Worm (Caenorhabditis elegans) whole organism, L4 larva: ENCODE results near the gene dohh-1.

Experiments used
- D1046.2 ChIP-seq: fragments of 200-800 bp; sonication (Bioruptor generic); IDR thresholded peaks from 2 replicates; pipeline ENCODE4 v1.3.6; 2022; ENCODE audit warnings: missing genetic modification characterization, missing compliant biosample characterization
- F10B5.3 ChIP-seq: sonication (generic microtip); optimal IDR thresholded peaks from 2 replicates; lab custom pipeline; 2016; ENCODE audit warnings: mild to moderate bottlenecking, missing genetic modification characterization, missing compliant biosample characterization
- F26F4.8 ChIP-seq: fragments of 200-800 bp; sonication (Bioruptor generic); conservative IDR thresholded peaks from 2 replicates; pipeline ENCODE4 v1.3.6; 2022; ENCODE audit warnings: missing genetic modification characterization, missing compliant biosample characterization
- F49E8.2 ChIP-seq: sonication (generic microtip); optimal IDR thresholded peaks from 2 replicates; lab custom pipeline; 2016; ENCODE audit warnings: missing compliant biosample characterization, mild to moderate bottlenecking, missing genetic modification characterization, borderline replicate concordance
- R02D3.7 ChIP-seq: fragments of 150-350 bp; sonication (generic microtip); optimal IDR thresholded peaks from 3 replicates; lab custom pipeline; 2014; ENCODE audit warnings: missing biosample characterization, missing genetic modification characterization
- T20F7.1 ChIP-seq: fragments of 200-800 bp; sonication (Bioruptor generic); optimal IDR thresholded peaks from 2 replicates; lab custom pipeline; 2018; ENCODE audit warnings: mild to moderate bottlenecking, missing genetic modification characterization, missing compliant biosample characterization
- Y75B8A.6 ChIP-seq: fragments of 200-800 bp; sonication (Bioruptor generic); IDR thresholded peaks from 2 replicates; pipeline ENCODE4 v1.3.6; 2022; ENCODE audit warnings: missing genetic modification reagents, missing genetic modification characterization, missing compliant biosample characterization
- aha-1 ChIP-seq: fragments of 150-350 bp; peaks from one replicate; lab custom pipeline; 2014; ENCODE audit warnings: missing biosample characterization, missing genetic modification characterization
- aly-2 ChIP-seq: sonication (generic microtip); optimal IDR thresholded peaks from 2 replicates; lab custom pipeline; 2018; ENCODE audit warnings: missing biosample characterization, missing genetic modification characterization
- arid-1 ChIP-seq: fragments of 200-800 bp; sonication (Bioruptor generic); conservative IDR thresholded peaks from 2 replicates; pipeline ENCODE4 v1.3.6; 2022; ENCODE audit warnings: missing genetic modification reagents, missing genetic modification characterization, missing compliant biosample characterization
- attf-4 ChIP-seq: sonication (generic microtip); optimal IDR thresholded peaks from 3 replicates; lab custom pipeline; 2017; ENCODE audit warnings: missing biosample characterization, missing genetic modification characterization
- ceh-28 ChIP-seq: fragments of 150-350 bp; optimal IDR thresholded peaks from 2 replicates; lab custom pipeline; 2014; ENCODE audit warnings: missing biosample characterization, missing genetic modification reagents, missing genetic modification characterization
- ceh-62 ChIP-seq: sonication (generic microtip); optimal IDR thresholded peaks from 2 replicates; lab custom pipeline; 2017; ENCODE audit warnings: missing biosample characterization, missing genetic modification characterization
- cey-2 ChIP-seq: sonication (generic microtip); optimal IDR thresholded peaks from 3 replicates; lab custom pipeline; 2017; ENCODE audit warnings: missing genetic modification characterization, mild to moderate bottlenecking, missing compliant biosample characterization, antibody characterized with exemption, borderline replicate concordance; ENCODE audit not compliant: insufficient read depth
- daf-12 ChIP-seq: fragments of 150-350 bp; optimal IDR thresholded peaks from 2 replicates; lab custom pipeline; 2014; ENCODE audit warnings: missing biosample characterization, missing genetic modification reagents, missing genetic modification characterization
- dpl-1 ChIP-seq: fragments of 150-350 bp; optimal IDR thresholded peaks from 2 replicates; lab custom pipeline; 2014; ENCODE audit warnings: missing biosample characterization, missing genetic modification reagents, missing genetic modification characterization
- egl-43 ChIP-seq: fragments of 200-800 bp; sonication (Bioruptor generic); IDR thresholded peaks from 2 replicates; pipeline ENCODE4 v1.3.6; 2022; ENCODE audit warnings: missing genetic modification reagents, missing genetic modification characterization, missing compliant biosample characterization
- gei-8 ChIP-seq: fragments of 200-800 bp; sonication (Bioruptor generic); optimal IDR thresholded peaks from 2 replicates; lab custom pipeline; 2018; ENCODE audit warnings: mild to moderate bottlenecking, missing genetic modification characterization, missing compliant biosample characterization
- hlh-11 ChIP-seq: fragments of 200-800 bp; sonication (Bioruptor generic); optimal IDR thresholded peaks from 2 replicates; lab custom pipeline; 2018; ENCODE audit warnings: mild to moderate bottlenecking, missing genetic modification characterization, missing compliant biosample characterization
- hmg-1.1 ChIP-seq: fragments of 200-800 bp; sonication (Bioruptor generic); IDR thresholded peaks from 2 replicates; pipeline ENCODE4 v1.3.6; 2022; ENCODE audit warnings: missing genetic modification reagents, missing genetic modification characterization, missing compliant biosample characterization
- lim-7 ChIP-seq: fragments of 200-800 bp; sonication (Bioruptor generic); IDR thresholded peaks from 2 replicates; pipeline ENCODE4 v1.3.6; 2022; ENCODE audit warnings: missing genetic modification characterization, missing compliant biosample characterization
- lin-1 ChIP-seq: fragments of 200-800 bp; sonication (Bioruptor generic); IDR thresholded peaks from 2 replicates; pipeline ENCODE4 v1.3.6; 2022; ENCODE audit warnings: missing genetic modification reagents, missing genetic modification characterization, missing compliant biosample characterization
- lin-15B ChIP-seq: fragments of 150-350 bp; sonication (generic microtip); optimal IDR thresholded peaks from 3 replicates; lab custom pipeline; 2014; ENCODE audit warnings: missing biosample characterization, missing genetic modification characterization
- lsy-2 ChIP-seq, 2 experiments: fragments of 150-350 bp in 1 of 2; sonication (generic microtip) in 1 of 2; optimal IDR thresholded peaks; 2 replicates each; lab custom pipeline; 2014 to 2017; ENCODE audit warnings: missing biosample characterization in 2 of 2, missing genetic modification characterization in 2 of 2
- madf-9 ChIP-seq: fragments of 200-800 bp; sonication (Bioruptor generic); conservative IDR thresholded peaks from 2 replicates; pipeline ENCODE4 v1.3.6; 2022; ENCODE audit warnings: missing genetic modification reagents, missing genetic modification characterization, missing compliant biosample characterization
- mdt-29 ChIP-seq: fragments of 200-800 bp; sonication (Bioruptor generic); IDR thresholded peaks from 2 replicates; pipeline ENCODE4 v1.3.6; 2022; ENCODE audit warnings: missing genetic modification reagents, missing genetic modification characterization, missing compliant biosample characterization
- mes-2 ChIP-seq: sonication (generic microtip); optimal IDR thresholded peaks from 2 replicates; lab custom pipeline; 2016; ENCODE audit warnings: missing genotype, mild to moderate bottlenecking, missing genetic modification characterization, missing compliant biosample characterization; ENCODE audit not compliant: poor library complexity, severe bottlenecking
- mxl-3 ChIP-seq: fragments of 200-800 bp; sonication (Bioruptor generic); optimal IDR thresholded peaks from 2 replicates; lab custom pipeline; 2018; ENCODE audit warnings: mild to moderate bottlenecking, missing genetic modification characterization, missing compliant biosample characterization
- nhr-10 ChIP-seq: fragments of 150-350 bp; optimal IDR thresholded peaks from 2 replicates; lab custom pipeline; 2014; ENCODE audit warnings: missing biosample characterization, missing genetic modification characterization
- nhr-102 ChIP-seq: sonication (generic microtip); optimal IDR thresholded peaks from 2 replicates; lab custom pipeline; 2016; ENCODE audit warnings: mild to moderate bottlenecking, missing genetic modification characterization, moderate library complexity, missing compliant biosample characterization
- nhr-111 ChIP-seq: fragments of 200-800 bp; sonication (Bioruptor generic); optimal IDR thresholded peaks from 2 replicates; lab custom pipeline; 2018; ENCODE audit warnings: mild to moderate bottlenecking, missing genetic modification characterization, missing compliant biosample characterization
- nhr-41 ChIP-seq: fragments of 200-800 bp; sonication (Bioruptor generic); IDR thresholded peaks from 2 replicates; pipeline ENCODE4 v1.3.6; 2022; ENCODE audit warnings: missing genetic modification reagents, missing genetic modification characterization, missing compliant biosample characterization
- nhr-48 ChIP-seq: sonication (generic microtip); optimal IDR thresholded peaks from 2 replicates; lab custom pipeline; 2016; ENCODE audit warnings: mild to moderate bottlenecking, missing genetic modification characterization, missing compliant biosample characterization
- nhr-6 ChIP-seq: fragments of 150-350 bp; optimal IDR thresholded peaks from 2 replicates; lab custom pipeline; 2014; ENCODE audit warnings: missing biosample characterization, missing genetic modification characterization
- nhr-77 ChIP-seq: fragments of 150-350 bp; optimal IDR thresholded peaks from 2 replicates; lab custom pipeline; 2014; ENCODE audit warnings: missing biosample characterization, missing genetic modification characterization
- php-3 ChIP-seq: fragments of 200-800 bp; sonication (Bioruptor generic); IDR thresholded peaks from 2 replicates; pipeline ENCODE4 v1.3.6; 2022; ENCODE audit warnings: missing genetic modification reagents, missing genetic modification characterization, missing compliant biosample characterization
- pqm-1 ChIP-seq: sonication (generic microtip); optimal IDR thresholded peaks from 2 replicates; lab custom pipeline; 2017; ENCODE audit warnings: missing biosample characterization, missing genetic modification characterization
- rbr-2 ChIP-seq: sonication (generic microtip); optimal IDR thresholded peaks from 2 replicates; lab custom pipeline; 2016; ENCODE audit warnings: missing genotype, missing genetic modification characterization, missing compliant biosample characterization
- saeg-2 ChIP-seq: fragments of 200-800 bp; sonication (Bioruptor generic); IDR thresholded peaks from 2 replicates; pipeline ENCODE4 v1.3.6; 2022; ENCODE audit warnings: missing genetic modification reagents, missing genetic modification characterization, missing compliant biosample characterization
- sdz-12 ChIP-seq: fragments of 200-800 bp; sonication (Bioruptor generic); optimal IDR thresholded peaks from 2 replicates; lab custom pipeline; 2018; ENCODE audit warnings: mild to moderate bottlenecking, missing genetic modification characterization, missing compliant biosample characterization
- set-16 ChIP-seq: fragments of 200-800 bp; sonication (Bioruptor generic); IDR thresholded peaks from 2 replicates; pipeline ENCODE4 v1.3.6; 2022; ENCODE audit warnings: missing genetic modification reagents, missing genetic modification characterization, missing compliant biosample characterization
- snpc-4 ChIP-seq: fragments of 150-350 bp; optimal IDR thresholded peaks from 2 replicates; lab custom pipeline; 2014; ENCODE audit warnings: missing biosample characterization, missing genetic modification characterization
- spr-1 ChIP-seq: sonication (generic microtip); optimal IDR thresholded peaks from 2 replicates; lab custom pipeline; 2016; ENCODE audit warnings: mild to moderate bottlenecking, missing genetic modification characterization, missing compliant biosample characterization
- unc-130 ChIP-seq: sonication (generic microtip); optimal IDR thresholded peaks from 2 replicates; lab custom pipeline; 2016; ENCODE audit warnings: missing genetic modification reagents, missing genetic modification characterization, missing compliant biosample characterization
- unc-39 ChIP-seq: sonication (generic microtip); optimal IDR thresholded peaks from 2 replicates; lab custom pipeline; 2017; ENCODE audit warnings: missing biosample characterization, missing genetic modification characterization
- unc-62 ChIP-seq, 3 experiments: fragments of 150-350 bp in 1 of 3; sonication (generic microtip); optimal IDR thresholded peaks in 2 of 3; peaks in 1 of 3; 1 replicate in 1 of 3; 2 replicates in 2 of 3; lab custom pipeline; 2014 to 2017; ENCODE audit warnings: missing biosample characterization in 3 of 3, missing genetic modification characterization in 3 of 3, missing genetic modification reagents in 3 of 3, missing genotype in 1 of 3
- vab-7 ChIP-seq: fragments of 200-800 bp; sonication (Bioruptor generic); IDR thresholded peaks from 2 replicates; pipeline ENCODE4 v1.3.6; 2022; ENCODE audit warnings: missing genetic modification reagents, missing genetic modification characterization, missing compliant biosample characterization
- zag-1 ChIP-seq: fragments of 150-350 bp; optimal IDR thresholded peaks from 2 replicates; lab custom pipeline; 2014; ENCODE audit warnings: missing biosample characterization, missing genetic modification characterization
- ztf-11 ChIP-seq: fragments of 150-350 bp; optimal IDR thresholded peaks from 2 replicates; lab custom pipeline; 2014; ENCODE audit warnings: missing biosample characterization, missing genetic modification characterization

The dohh-1 gene

ce11 chrII:10542654-10543456, 36.9 kb upstream of the dohh-1 start (continued):
- TF ChIP-seq daf-12 (tag; lab: Kevin White, UChicago) (no peak), cey-2 (tag; lab: Kevin White, UChicago) (no peak), lsy-2 (tag; optimal IDR thresholded peaks at IDR 0.05; lab: Kevin White, UChicago) (peak in 1 of 2 experiments; percentile 29), arid-1 (peak; percentile 66; the same call in 1 of the 2 replicates), rbr-2 (tag; lab: Kevin White, UChicago) (no peak), attf-4 (peak; percentile 22), lin-15B (tag; lab: Kevin White, UChicago) (no peak), lim-7 (GFP tag; lab: Robert Waterston, UW) (peak; percentile 62; the same call in 1 of the 2 replicates), ceh-28 (tag; lab: Kevin White, UChicago) (no peak), T20F7.1 (GFP tag; lab: Kevin White, UChicago) (no peak), nhr-111 (no peak), D1046.2 (GFP tag; lab: Robert Waterston, UW) (peak; percentile 57; the same call in 1 of the 2 replicates), saeg-2 (GFP tag; lab: Robert Waterston, UW) (peak; percentile 42; the same call in 1 of the 2 replicates), nhr-48 (tag; lab: Kevin White, UChicago) (peak; percentile 7), egl-43 (GFP tag; lab: Robert Waterston, UW) (peak; percentile 87), pqm-1 (tag; lab: Kevin White, UChicago) (no peak), madf-9 (GFP tag; lab: Robert Waterston, UW) (peak; percentile 4; the same call in 1 of the 2 replicates), mxl-3 (no peak), hlh-11 (tag; lab: Kevin White, UChicago) (no peak), dpl-1 (no peak), R02D3.7 (tag; lab: Kevin White, UChicago) (no peak), unc-39 (tag; lab: Kevin White, UChicago) (no peak), ceh-62 (tag; lab: Kevin White, UChicago) (no peak), mes-2 (tag; lab: Kevin White, UChicago) (peak; percentile 21), F49E8.2 (tag; lab: Kevin White, UChicago) (no peak), aha-1 (tag; lab: Kevin White, UChicago) (peak; percentile 88), Y75B8A.6 (GFP tag; lab: Robert Waterston, UW) (no peak; the same call in 1 of the 2 replicates), nhr-77 (tag; lab: Kevin White, UChicago) (no peak), unc-130 (no peak), ztf-11 (tag; lab: Kevin White, UChicago) (no peak), zag-1 (tag; lab: Kevin White, UChicago) (no peak), php-3 (GFP tag; lab: Robert Waterston, UW) (peak; percentile 51; the same call in 1 of the 2 replicates), nhr-41 (GFP tag; lab: Robert Waterston, UW) (peak; percentile 50), set-16 (GFP tag; lab: Robert Waterston, UW) (no peak), hmg-1.1 (GFP tag; lab: Robert Waterston, UW) (no peak; the same call in 1 of the 2 replicates), nhr-6 (tag; lab: Kevin White, UChicago) (peak; percentile 4), vab-7 (GFP tag; lab: Robert Waterston, UW) (0 out of 2 replicates have a peak, but pooled peaks have one; percentile 9), F26F4.8 (0 out of 2 replicates have a peak, but pooled peaks have one; percentile 6), lin-1 (no peak; the same call in none of the 2 replicates), unc-62 (GFP tag; optimal IDR thresholded peaks at IDR 0.05 in 1 of 2; lab: Kevin White, UChicago) (peak in 1 of 2 experiments; percentile 72), unc-62 (tag; optimal IDR thresholded peaks at IDR 0.05; lab: Kevin White, UChicago) (no peak), nhr-10 (tag; lab: Kevin White, UChicago) (no peak), sdz-12 (peak; percentile 38), mdt-29 (peak; percentile 21; the same call in 1 of the 2 replicates), F10B5.3 (no peak), spr-1 (no peak), nhr-102 (tag; lab: Kevin White, UChicago) (no peak), aly-2 (tag; lab: Kevin White, UChicago) (no peak), gei-8 (GFP tag; lab: Kevin White, UChicago) (peak; percentile 1), snpc-4 (tag; lab: Kevin White, UChicago) (no peak)
